Worm (Caenorhabditis elegans): ENCODE data around the gene F11F1.1.

- TF ChIP-seq T22C8.4 (GFP tag; IDR thresholded peaks at IDR 0.05) = no peak
- TF ChIP-seq ztf-23 (GFP tag; IDR thresholded peaks at IDR 0.05) = no peak
- no peak for TF ChIP-seq cog-1 (tag; optimal IDR thresholded peaks at IDR 0.05)
- TF ChIP-seq med-1 (GFP tag; optimal IDR thresholded peaks at IDR 0.05; ENCODE audit: insufficient read depth) = no peak
- no peak for TF ChIP-seq ztf-29 (GFP tag; IDR thresholded peaks at IDR 0.05)
Measured at ce11 chrIII:13435570-13435969, 40.2 kb downstream of the F11F1.1 start, which contains the start of gene F45G2.8.
